Fruit fly (Drosophila melanogaster) whole organism, embryonic: Measurements from ENCODE around the gene CG16965.

Source experiments
- Adf1 ChIP-seq: fragments of 200-800 bp; sonication (Bioruptor generic); IDR thresholded peaks from 2 replicates; pipeline ENCODE4 v1.3.6; 2022; ENCODE audit warnings: missing biosample characterization, missing genetic modification characterization
- Antp ChIP-seq: fragments of 200-800 bp; sonication (Bioruptor generic); optimal IDR thresholded peaks from 3 replicates; lab custom pipeline; 2016; ENCODE audit warnings: missing biosample characterization, missing genetic modification characterization
- CG11085 ChIP-seq: fragments of 200-800 bp; sonication (Bioruptor generic); IDR thresholded peaks from 2 replicates; pipeline ENCODE4 v1.3.6; 2022; ENCODE audit warnings: missing biosample characterization, missing genetic modification characterization
- CG11093 ChIP-seq: fragments of 200-800 bp; sonication (Bioruptor generic); IDR thresholded peaks from 3 replicates; pipeline ENCODE4 v1.3.6; 2022; ENCODE audit warnings: missing biosample characterization, missing genetic modification characterization
- CG11560 ChIP-seq: fragments of 200-800 bp; sonication (Bioruptor generic); IDR thresholded peaks from 3 replicates; pipeline ENCODE4 v1.3.6; 2022; ENCODE audit warnings: missing biosample characterization, missing genetic modification characterization
- CG12219 ChIP-seq: fragments of 200-800 bp; sonication (Bioruptor generic); optimal IDR thresholded peaks from 3 replicates; lab custom pipeline; 2018; ENCODE audit warnings: missing biosample characterization, mild to moderate bottlenecking, missing genetic modification characterization
- CG12299 ChIP-seq: fragments of 200-800 bp; sonication (Bioruptor generic); optimal IDR thresholded peaks from 2 replicates; lab custom pipeline; 2018; ENCODE audit warnings: missing biosample characterization, mild to moderate bottlenecking, missing genetic modification characterization
- CG12391 ChIP-seq: fragments of 200-800 bp; sonication (Bioruptor generic); optimal IDR thresholded peaks from 3 replicates; lab custom pipeline; 2018; ENCODE audit warnings: missing biosample characterization, mild to moderate bottlenecking, missing genetic modification characterization, moderate library complexity
- CG13287 ChIP-seq: fragments of 200-800 bp; sonication (Bioruptor generic); IDR thresholded peaks from 2 replicates; pipeline ENCODE4 v1.3.6; 2022; ENCODE audit warnings: missing biosample characterization, missing genetic modification characterization; ENCODE audit not compliant: partially characterized antibody
- CG13775 ChIP-seq: fragments of 200-800 bp; sonication (Bioruptor generic); optimal IDR thresholded peaks from 3 replicates; lab custom pipeline; 2017; ENCODE audit warnings: missing biosample characterization, mild to moderate bottlenecking, missing genetic modification characterization
- CG14441 ChIP-seq: fragments of 200-800 bp; sonication (Bioruptor generic); IDR thresholded peaks from 2 replicates; pipeline ENCODE4 v1.3.6; 2022; ENCODE audit warnings: missing biosample characterization, missing genetic modification characterization
- CG17361 ChIP-seq: fragments of 200-800 bp; sonication (Bioruptor generic); IDR thresholded peaks from 3 replicates; pipeline ENCODE4 v1.3.6; 2022; ENCODE audit warnings: missing biosample characterization, missing genetic modification characterization
- CG17568 ChIP-seq: fragments of 200-800 bp; sonication (Bioruptor generic); optimal IDR thresholded peaks from 2 replicates; lab custom pipeline; 2018; ENCODE audit warnings: missing biosample characterization, mild to moderate bottlenecking, missing genetic modification characterization, moderate library complexity
- CG17802 ChIP-seq: fragments of 200-800 bp; sonication (Bioruptor generic); optimal IDR thresholded peaks from 2 replicates; lab custom pipeline; 2018; ENCODE audit warnings: missing biosample characterization, mild to moderate bottlenecking, missing genetic modification characterization, moderate library complexity
- CG30020 ChIP-seq: fragments of 200-800 bp; optimal IDR thresholded peaks from 2 replicates; lab custom pipeline; 2019; ENCODE audit warnings: missing biosample characterization, mild to moderate bottlenecking, missing genetic modification characterization, moderate library complexity
- CG32532 ChIP-seq: fragments of 200-800 bp; sonication (Bioruptor generic); IDR thresholded peaks from 2 replicates; pipeline ENCODE4 v1.3.6; 2022; ENCODE audit warnings: missing biosample characterization, missing genetic modification characterization
- CG32767 ChIP-seq: fragments of 200-800 bp; sonication (Bioruptor generic); IDR thresholded peaks from 2 replicates; pipeline ENCODE4 v1.3.6; 2022; ENCODE audit warnings: missing biosample characterization, missing genetic modification characterization
- CG3281 ChIP-seq: fragments of 200-800 bp; sonication (Bioruptor generic); optimal IDR thresholded peaks from 3 replicates; lab custom pipeline; 2017; ENCODE audit warnings: missing biosample characterization, mild to moderate bottlenecking, missing genetic modification characterization
- CG33557 ChIP-seq: fragments of 200-800 bp; sonication (Bioruptor generic); optimal IDR thresholded peaks from 2 replicates; lab custom pipeline; 2019; ENCODE audit warnings: missing biosample characterization, mild to moderate bottlenecking, missing genetic modification characterization, moderate library complexity
- CG34224 ChIP-seq: fragments of 200-800 bp; sonication (Bioruptor generic); IDR thresholded peaks from 3 replicates; pipeline ENCODE4 v1.3.6; 2022; ENCODE audit warnings: missing biosample characterization, missing genetic modification characterization; ENCODE audit not compliant: partially characterized antibody
- CG6813 ChIP-seq: fragments of 200-800 bp; sonication (Bioruptor generic); optimal IDR thresholded peaks from 2 replicates; lab custom pipeline; 2017; ENCODE audit warnings: missing biosample characterization, missing genetic modification characterization, mild to moderate bottlenecking, moderate library complexity, missing genetic modification reagents
- CG7963 ChIP-seq: fragments of 200-800 bp; sonication (Bioruptor generic); IDR thresholded peaks from 3 replicates; pipeline ENCODE4 v1.3.6; 2022; ENCODE audit warnings: missing biosample characterization, missing genetic modification characterization; ENCODE audit not compliant: partially characterized antibody
- CG8089 ChIP-seq: fragments of 200-800 bp; sonication (Bioruptor generic); optimal IDR thresholded peaks from 3 replicates; lab custom pipeline; 2016; ENCODE audit warnings: missing biosample characterization, missing genetic modification characterization
- CG8388 ChIP-seq: fragments of 200-800 bp; sonication (Bioruptor generic); optimal IDR thresholded peaks from 2 replicates; lab custom pipeline; 2019; ENCODE audit warnings: missing biosample characterization, mild to moderate bottlenecking, missing genetic modification characterization, moderate library complexity
- E2f1 ChIP-seq: fragments of 200-800 bp; sonication (Bioruptor generic); IDR thresholded peaks from 2 replicates; pipeline ENCODE4 v1.3.6; 2022; ENCODE audit warnings: missing biosample characterization, missing genetic modification characterization
- ERR ChIP-seq: fragments of 200-800 bp; sonication (Bioruptor generic); optimal IDR thresholded peaks from 2 replicates; lab custom pipeline; 2016; ENCODE audit warnings: missing biosample characterization, missing genetic modification characterization
- Ets65A ChIP-seq: fragments of 200-800 bp; sonication (Bioruptor generic); peaks from one replicate; lab custom pipeline; 2016; ENCODE audit warnings: missing biosample characterization, missing genetic modification characterization
- GATAe ChIP-seq: fragments of 200-800 bp; sonication (Bioruptor generic); conservative IDR thresholded peaks from 2 replicates; pipeline ENCODE4 v1.3.6; 2022; ENCODE audit warnings: missing biosample characterization, missing genetic modification characterization
- Gug ChIP-seq: fragments of 200-800 bp; sonication (Bioruptor generic); IDR thresholded peaks from 4 replicates; pipeline ENCODE4 v1.3.6; 2022; ENCODE audit warnings: missing biosample characterization, missing genetic modification characterization
- Hmx ChIP-seq: fragments of 200-800 bp; sonication (Bioruptor generic); optimal IDR thresholded peaks from 2 replicates; lab custom pipeline; 2016; ENCODE audit warnings: missing biosample characterization, missing genetic modification characterization
- Med ChIP-seq: fragments of 200-800 bp; sonication (Bioruptor generic); peaks from one replicate; lab custom pipeline; 2016; ENCODE audit warnings: missing biosample characterization, missing genetic modification characterization, mild to moderate bottlenecking, inconsistent platforms, moderate library complexity
- Mes4 ChIP-seq: fragments of 200-800 bp; sonication (Bioruptor generic); optimal IDR thresholded peaks from 2 replicates; lab custom pipeline; 2016; ENCODE audit warnings: missing biosample characterization, missing genetic modification characterization
- Sox100B ChIP-seq: fragments of 200-800 bp; sonication (Bioruptor generic); optimal IDR thresholded peaks from 3 replicates; lab custom pipeline; 2018; ENCODE audit warnings: missing biosample characterization, mild to moderate bottlenecking, missing genetic modification characterization
- TFAM ChIP-seq: fragments of 200-800 bp; sonication (Bioruptor generic); optimal IDR thresholded peaks from 2 replicates; lab custom pipeline; 2017; ENCODE audit warnings: missing biosample characterization, missing genetic modification characterization, inconsistent platforms
- Vsx1 ChIP-seq: fragments of 200-800 bp; sonication (Bioruptor generic); optimal IDR thresholded peaks from 2 replicates; lab custom pipeline; 2017; ENCODE audit warnings: missing biosample characterization, mild to moderate bottlenecking, missing genetic modification characterization, missing genetic modification reagents
- ash1 ChIP-seq: fragments of 200-800 bp; sonication (Bioruptor generic); optimal IDR thresholded peaks from 2 replicates; lab custom pipeline; 2018; ENCODE audit warnings: missing biosample characterization, mild to moderate bottlenecking, missing genetic modification characterization
- bsh ChIP-seq, 2 experiments: fragments of 200-800 bp; sonication (Bioruptor generic); optimal IDR thresholded peaks; 2 replicates each; lab custom pipeline; 2017 to 2018; ENCODE audit warnings: mild to moderate bottlenecking in 2 of 2, missing biosample characterization in 2 of 2, missing genetic modification characterization in 2 of 2, moderate library complexity in 1 of 2
- dan ChIP-seq: fragments of 200-800 bp; sonication (Bioruptor generic); IDR thresholded peaks from 2 replicates; pipeline ENCODE4 v1.3.6; 2022; ENCODE audit warnings: missing biosample characterization, missing genetic modification characterization
- dm ChIP-seq: fragments of 200-800 bp; sonication (Bioruptor generic); optimal IDR thresholded peaks from 3 replicates; lab custom pipeline; 2016; ENCODE audit warnings: missing biosample characterization, missing genetic modification characterization
- dmrt99B ChIP-seq: fragments of 200-800 bp; sonication (Bioruptor generic); optimal IDR thresholded peaks from 2 replicates; lab custom pipeline; 2018; ENCODE audit warnings: missing biosample characterization, mild to moderate bottlenecking, missing genetic modification characterization, moderate library complexity
- dysf ChIP-seq: fragments of 200-800 bp; sonication (Bioruptor generic); IDR thresholded peaks from 3 replicates; pipeline ENCODE4 v1.3.6; 2022; ENCODE audit warnings: missing biosample characterization, missing genetic modification characterization
- ftz-f1 ChIP-seq: fragments of 200-800 bp; sonication (Bioruptor generic); optimal IDR thresholded peaks from 2 replicates; lab custom pipeline; 2016; ENCODE audit warnings: missing biosample characterization, missing genetic modification characterization
- gro ChIP-seq: fragments of 200-800 bp; sonication (Bioruptor generic); optimal IDR thresholded peaks from 2 replicates; lab custom pipeline; 2016; ENCODE audit warnings: missing biosample characterization, missing genetic modification characterization
- lab ChIP-seq: fragments of 200-800 bp; sonication (Bioruptor generic); optimal IDR thresholded peaks from 3 replicates; lab custom pipeline; 2017; ENCODE audit warnings: missing biosample characterization, missing genetic modification characterization, mild to moderate bottlenecking, moderate library complexity, missing genetic modification reagents
- onecut ChIP-seq: fragments of 200-800 bp; sonication (Bioruptor generic); IDR thresholded peaks from 2 replicates; pipeline ENCODE4 v1.3.6; 2022; ENCODE audit warnings: missing biosample characterization, missing genetic modification characterization
- sim ChIP-seq: fragments of 200-800 bp; sonication (Bioruptor generic); IDR thresholded peaks from 2 replicates; pipeline ENCODE4 v1.3.6; 2022; ENCODE audit warnings: missing biosample characterization, missing genetic modification characterization
- vnd ChIP-seq: fragments of 200-800 bp; sonication (Bioruptor generic); IDR thresholded peaks from 3 replicates; pipeline ENCODE4 v1.3.6; 2022; ENCODE audit warnings: missing biosample characterization, missing genetic modification characterization; ENCODE audit not compliant: partially characterized antibody
- vvl ChIP-seq: fragments of 200-800 bp; sonication (Bioruptor generic); IDR thresholded peaks from 2 replicates; pipeline ENCODE4 v1.3.6; 2022; ENCODE audit warnings: missing biosample characterization, missing genetic modification characterization
- zen ChIP-seq: fragments of 200-800 bp; sonication (Bioruptor generic); optimal IDR thresholded peaks from 3 replicates; lab custom pipeline; 2018; ENCODE audit warnings: missing biosample characterization, mild to moderate bottlenecking, missing genetic modification characterization, moderate library complexity

CG16965 gene

DNA sequence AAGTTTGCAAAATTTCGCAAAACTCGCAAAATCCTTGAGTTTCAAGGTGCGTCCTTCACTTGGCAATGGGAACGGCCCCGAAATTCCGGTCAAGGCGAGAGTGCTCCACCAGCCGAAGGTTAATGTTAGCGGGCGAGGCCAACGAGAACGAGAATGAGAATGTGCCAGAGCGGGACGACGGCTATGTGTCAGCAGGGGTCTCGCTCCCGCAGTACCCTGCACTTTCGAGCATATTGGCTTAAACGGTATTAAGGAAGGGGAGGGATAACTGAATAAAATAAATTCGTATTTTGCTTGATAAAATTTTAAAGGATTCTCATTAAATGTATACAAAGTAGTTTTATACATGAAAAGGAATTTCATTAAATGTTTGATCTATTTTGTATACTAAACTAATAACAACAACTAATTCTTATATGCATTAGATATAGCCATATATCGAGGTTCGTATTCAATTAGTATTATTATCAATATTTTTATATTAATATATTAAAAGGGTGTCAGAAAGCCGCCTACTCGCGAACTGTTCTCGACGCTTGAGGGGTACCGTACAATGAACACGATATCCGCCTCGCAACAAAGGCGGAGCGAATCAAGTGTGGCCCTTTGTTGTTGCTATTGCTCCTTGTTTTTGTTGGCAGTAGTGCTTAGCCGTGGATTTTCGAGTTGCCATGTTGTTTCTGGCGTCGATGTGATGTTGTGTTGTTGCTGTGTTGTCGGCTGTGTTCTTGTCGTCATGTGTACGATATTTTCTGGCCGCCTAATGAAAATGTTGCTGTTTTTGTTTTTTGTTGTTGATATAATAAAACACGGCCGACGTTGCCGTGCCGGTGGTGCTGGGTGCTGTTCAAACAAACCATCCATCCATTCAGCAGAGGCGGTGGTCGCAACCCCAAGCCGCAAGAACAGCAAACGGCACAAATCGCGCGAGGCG is 25.3 kb downstream of the CG16965 start (continued):
- TF ChIP-seq CG11093 (GFP tag; lab: Robert Waterston, UW) = peak; percentile 86
- peak; percentile 89 for TF ChIP-seq Ets65A (GFP tag; lab: Kevin White, UChicago)
- peak; percentile 71 for TF ChIP-seq onecut (GFP tag; lab: Robert Waterston, UW)
- TF ChIP-seq CG13287 (GFP tag; lab: Robert Waterston, UW) = no peak
- TF ChIP-seq gro = no peak
- TF ChIP-seq CG17568 (GFP tag; lab: Kevin White, UChicago) = peak; percentile 80
- peak; percentile 80 to 94 for TF ChIP-seq bsh (GFP tag; optimal IDR thresholded peaks at IDR 0.05; lab: Kevin White, UChicago)
- TF ChIP-seq vnd (GFP tag; lab: Robert Waterston, UW) = no peak
- TF ChIP-seq CG6813 = peak; percentile 92
- TF ChIP-seq CG11085 = no peak
- peak; percentile 94 for TF ChIP-seq lab (GFP tag; lab: Kevin White, UChicago)
- no peak for TF ChIP-seq CG17361 (GFP tag; lab: Robert Waterston, UW)
- TF ChIP-seq CG12219 (GFP tag; lab: Kevin White, UChicago) = peak; percentile 74
- TF ChIP-seq ash1 = no peak
- peak; percentile 71 for TF ChIP-seq Med
- TF ChIP-seq ERR = peak; percentile 82
- TF ChIP-seq CG8089 (GFP tag; lab: Kevin White, UChicago) = peak; percentile 63
- peak; percentile 96 for TF ChIP-seq CG13775 (GFP tag; lab: Kevin White, UChicago)
- peak; percentile 92 for TF ChIP-seq zen (tag; lab: Kevin White, UChicago)
- peak; percentile 32 for TF ChIP-seq TFAM (GFP tag; lab: Kevin White, UChicago)
- no peak for TF ChIP-seq CG32767 (GFP tag; lab: Robert Waterston, UW)
- TF ChIP-seq vvl (GFP tag; lab: Robert Waterston, UW) = no peak
- TF ChIP-seq CG12391 = peak; percentile 98
- TF ChIP-seq sim (GFP tag; lab: Robert Waterston, UW) = no peak
- TF ChIP-seq Hmx (GFP tag; lab: Kevin White, UChicago) = no peak
- peak; percentile 85 for TF ChIP-seq Vsx1 (GFP tag; lab: Kevin White, UChicago)
- peak; percentile 53 for TF ChIP-seq CG17802 (tag; lab: Kevin White, UChicago)
- no peak for TF ChIP-seq CG11560 (tag; lab: Robert Waterston, UW)
- TF ChIP-seq ftz-f1 (GFP tag; lab: Kevin White, UChicago) = peak; percentile 100
- no peak for TF ChIP-seq E2f1
- no peak for TF ChIP-seq Adf1 (GFP tag; lab: Robert Waterston, UW)
- TF ChIP-seq Mes4 (GFP tag; lab: Kevin White, UChicago) = peak; percentile 65
- no peak for TF ChIP-seq CG14441
- peak; percentile 65 for TF ChIP-seq Antp (GFP tag; lab: Kevin White, UChicago)
- peak; percentile 95 for TF ChIP-seq CG33557 (GFP tag; lab: Kevin White, UChicago)
- TF ChIP-seq dm (GFP tag; lab: Kevin White, UChicago) = peak; percentile 45
- TF ChIP-seq Gug = peak; percentile 75; the same call in 3 of the 4 replicates
- no peak for TF ChIP-seq dan
- no peak for TF ChIP-seq dysf (GFP tag; lab: Robert Waterston, UW)
- peak; percentile 96 for TF ChIP-seq dmrt99B (tag; lab: Kevin White, UChicago)
- peak; percentile 99 for TF ChIP-seq Sox100B (GFP tag; lab: Kevin White, UChicago)
- TF ChIP-seq CG30020 (tag; lab: Kevin White, UChicago) = peak; percentile 84
- TF ChIP-seq CG7963 = no peak
- no peak for TF ChIP-seq GATAe (GFP tag; lab: Robert Waterston, UW)
- TF ChIP-seq CG34224 = no peak
- no peak for TF ChIP-seq CG32532 (GFP tag; lab: Robert Waterston, UW)
- peak; percentile 89 for TF ChIP-seq CG12299 (tag; lab: Kevin White, UChicago)
- peak; percentile 94 for TF ChIP-seq CG8388
- peak; percentile 96 for TF ChIP-seq CG3281 (GFP tag; lab: Kevin White, UChicago)
